Fruit fly (Drosophila melanogaster) whole organism, embryonic: ENCODE results near the gene Prx3.

Experiments used
- Abd-B ChIP-seq: fragments of 200-800 bp; sonication (Bioruptor generic); optimal IDR thresholded peaks from 2 replicates; lab custom pipeline; 2018; ENCODE audit warnings: missing biosample characterization, mild to moderate bottlenecking, missing genetic modification characterization, moderate library complexity
- Blimp-1 ChIP-seq: fragments of 200-800 bp; sonication (Bioruptor generic); optimal IDR thresholded peaks from 3 replicates; lab custom pipeline; 2018; ENCODE audit warnings: missing biosample characterization, missing genetic modification characterization, mild to moderate bottlenecking, moderate library complexity, missing genetic modification reagents
- CG12236 ChIP-seq: fragments of 200-800 bp; sonication (Bioruptor generic); optimal IDR thresholded peaks from 2 replicates; lab custom pipeline; 2016; ENCODE audit warnings: missing biosample characterization, missing genetic modification characterization
- CG1529 ChIP-seq: fragments of 200-800 bp; sonication (Bioruptor generic); optimal IDR thresholded peaks from 3 replicates; lab custom pipeline; 2018; ENCODE audit warnings: missing biosample characterization, missing genetic modification characterization
- CG17385 ChIP-seq: fragments of 200-800 bp; sonication (Bioruptor generic); optimal IDR thresholded peaks from 3 replicates; lab custom pipeline; 2018; ENCODE audit warnings: missing biosample characterization, mild to moderate bottlenecking, missing genetic modification characterization
- CG17912 ChIP-seq: fragments of 200-800 bp; sonication (Bioruptor generic); optimal IDR thresholded peaks from 2 replicates; lab custom pipeline; 2018; ENCODE audit warnings: missing biosample characterization, mild to moderate bottlenecking, missing genetic modification characterization
- CG18476 ChIP-seq: fragments of 200-800 bp; sonication (Bioruptor generic); optimal IDR thresholded peaks from 2 replicates; lab custom pipeline; 2016; ENCODE audit warnings: missing biosample characterization, mild to moderate bottlenecking, missing genetic modification characterization
- CG2678 ChIP-seq: fragments of 200-800 bp; sonication (Bioruptor generic); optimal IDR thresholded peaks from 3 replicates; lab custom pipeline; 2019; ENCODE audit warnings: missing biosample characterization, mild to moderate bottlenecking, missing genetic modification characterization, moderate library complexity
- CG34422 ChIP-seq: fragments of 200-800 bp; sonication (Bioruptor generic); IDR thresholded peaks from 3 replicates; pipeline ENCODE4 v1.3.6; 2022; ENCODE audit warnings: missing biosample characterization, missing genetic modification characterization
- CG3838 ChIP-seq: fragments of 200-800 bp; sonication (Bioruptor generic); optimal IDR thresholded peaks from 3 replicates; lab custom pipeline; 2016; ENCODE audit warnings: missing biosample characterization, missing genetic modification characterization
- CG43689 ChIP-seq: fragments of 200-800 bp; sonication (Bioruptor generic); IDR thresholded peaks from 2 replicates; pipeline ENCODE4 v1.3.6; 2022; ENCODE audit warnings: missing biosample characterization, missing genetic modification characterization
- CG4424 ChIP-seq: fragments of 200-800 bp; sonication (Bioruptor generic); optimal IDR thresholded peaks from 3 replicates; lab custom pipeline; 2016; ENCODE audit warnings: missing biosample characterization, missing genetic modification characterization
- CG6683 ChIP-seq: fragments of 200-800 bp; sonication (Bioruptor generic); optimal IDR thresholded peaks from 2 replicates; lab custom pipeline; 2017; ENCODE audit warnings: missing biosample characterization, mild to moderate bottlenecking, missing genetic modification characterization, missing genetic modification reagents
- CG6765 ChIP-seq: fragments of 200-800 bp; sonication (Bioruptor generic); optimal IDR thresholded peaks from 3 replicates; lab custom pipeline; 2017; ENCODE audit warnings: missing biosample characterization, mild to moderate bottlenecking, missing genetic modification characterization
- CG7839 ChIP-seq: fragments of 200-800 bp; sonication (Bioruptor generic); optimal IDR thresholded peaks from 3 replicates; lab custom pipeline; 2018; ENCODE audit warnings: missing biosample characterization, mild to moderate bottlenecking, missing genetic modification characterization, moderate library complexity
- CG7963 ChIP-seq: fragments of 200-800 bp; sonication (Bioruptor generic); IDR thresholded peaks from 3 replicates; pipeline ENCODE4 v1.3.6; 2022; ENCODE audit warnings: missing biosample characterization, missing genetic modification characterization; ENCODE audit not compliant: partially characterized antibody
- CG9797 ChIP-seq: fragments of 200-800 bp; sonication (Bioruptor generic); optimal IDR thresholded peaks from 3 replicates; lab custom pipeline; 2018; ENCODE audit warnings: missing biosample characterization, mild to moderate bottlenecking, missing genetic modification characterization
- CHES-1-like ChIP-seq: fragments of 200-800 bp; sonication (Bioruptor generic); optimal IDR thresholded peaks from 2 replicates; lab custom pipeline; 2016; ENCODE audit warnings: missing biosample characterization, missing genetic modification characterization
- D ChIP-seq, 2 experiments: fragments of 200-800 bp in 1 of 2; fragments of >200 bp in 1 of 2; sonication (Bioruptor generic) in 1 of 2; optimal IDR thresholded peaks; 2 replicates in 1 of 2; 3 replicates in 1 of 2; lab custom pipeline; 2017; ENCODE audit warnings: mild to moderate bottlenecking in 1 of 2, missing biosample characterization in 1 of 2, missing genetic modification characterization in 1 of 2, missing genetic modification reagents in 1 of 2
- E2f2 ChIP-seq: fragments of 200-800 bp; sonication (Bioruptor generic); IDR thresholded peaks from 2 replicates; pipeline ENCODE4 v1.3.6; 2022; ENCODE audit warnings: missing biosample characterization, missing genetic modification characterization
- Fer3 ChIP-seq: fragments of 200-800 bp; sonication (Bioruptor generic); optimal IDR thresholded peaks from 2 replicates; lab custom pipeline; 2018; ENCODE audit warnings: missing biosample characterization, mild to moderate bottlenecking, missing genetic modification characterization, moderate library complexity
- Gsc ChIP-seq: fragments of 200-800 bp; sonication (Bioruptor generic); IDR thresholded peaks from 2 replicates; pipeline ENCODE4 v1.3.6; 2022; ENCODE audit warnings: missing biosample characterization, missing genetic modification characterization
- Hey ChIP-seq: fragments of 200-800 bp; sonication (Bioruptor generic); optimal IDR thresholded peaks from 3 replicates; lab custom pipeline; 2018; ENCODE audit warnings: missing biosample characterization, mild to moderate bottlenecking, missing genetic modification characterization
- Mad ChIP-seq: fragments of 200-800 bp; sonication (Bioruptor generic); optimal IDR thresholded peaks from 2 replicates; lab custom pipeline; 2016; ENCODE audit warnings: missing biosample characterization, missing genetic modification characterization
- Med ChIP-seq: fragments of 200-800 bp; sonication (Bioruptor generic); peaks from one replicate; lab custom pipeline; 2016; ENCODE audit warnings: missing biosample characterization, missing genetic modification characterization, mild to moderate bottlenecking, inconsistent platforms, moderate library complexity
- Nf-YB ChIP-seq: fragments of 200-800 bp; sonication (Bioruptor generic); optimal IDR thresholded peaks from 3 replicates; lab custom pipeline; 2019; ENCODE audit warnings: missing biosample characterization, mild to moderate bottlenecking, missing genetic modification characterization, moderate library complexity
- Oaz ChIP-seq: fragments of 200-800 bp; sonication (Bioruptor generic); IDR thresholded peaks from 2 replicates; pipeline ENCODE4 v1.3.6; 2022; ENCODE audit warnings: missing biosample characterization, missing genetic modification characterization
- Side ChIP-seq: fragments of 200-800 bp; sonication (Bioruptor generic); optimal IDR thresholded peaks from 2 replicates; lab custom pipeline; 2016; ENCODE audit warnings: missing biosample characterization, missing genetic modification characterization
- Trl ChIP-seq, 3 experiments: fragments of >200 bp in 2 of 3; fragments of 200-800 bp in 1 of 3; sonication (Bioruptor generic) in 1 of 3; optimal IDR thresholded peaks; 2 replicates in 1 of 3; 3 replicates in 2 of 3; lab custom pipeline; 2016 to 2017; ENCODE audit warnings: missing biosample characterization in 1 of 3, missing genetic modification characterization in 1 of 3
- Xbp1 ChIP-seq: fragments of 200-800 bp; sonication (Bioruptor generic); optimal IDR thresholded peaks from 3 replicates; lab custom pipeline; 2016; ENCODE audit warnings: missing biosample characterization, mild to moderate bottlenecking, missing genetic modification characterization
- ac ChIP-seq: fragments of 200-800 bp; sonication (Bioruptor generic); optimal IDR thresholded peaks from 3 replicates; lab custom pipeline; 2017; ENCODE audit warnings: missing biosample characterization, mild to moderate bottlenecking, missing genetic modification characterization
- aop ChIP-seq: fragments of 200-800 bp; sonication (Bioruptor generic); IDR thresholded peaks from 2 replicates; pipeline ENCODE4 v1.3.6; 2022; ENCODE audit warnings: missing biosample characterization, missing genetic modification characterization
- cg ChIP-seq: fragments of 200-800 bp; sonication (Bioruptor generic); optimal IDR thresholded peaks from 3 replicates; lab custom pipeline; 2019; ENCODE audit warnings: missing biosample characterization, mild to moderate bottlenecking, missing genetic modification characterization, moderate library complexity
- danr ChIP-seq: fragments of 200-800 bp; sonication (Bioruptor generic); IDR thresholded peaks from 2 replicates; pipeline ENCODE4 v1.3.6; 2022; ENCODE audit warnings: missing biosample characterization, missing genetic modification characterization
- dm ChIP-seq: fragments of 200-800 bp; sonication (Bioruptor generic); optimal IDR thresholded peaks from 3 replicates; lab custom pipeline; 2016; ENCODE audit warnings: missing biosample characterization, missing genetic modification characterization
- esg ChIP-seq: fragments of 200-800 bp; sonication (Bioruptor generic); conservative IDR thresholded peaks from 2 replicates; pipeline ENCODE4 v1.3.6; 2022; ENCODE audit warnings: missing biosample characterization, missing genetic modification characterization
- gem ChIP-seq: fragments of 200-800 bp; sonication (Bioruptor generic); optimal IDR thresholded peaks from 2 replicates; lab custom pipeline; 2019; ENCODE audit warnings: missing biosample characterization, mild to moderate bottlenecking, missing genetic modification characterization, moderate library complexity
- gsb ChIP-seq: fragments of 200-800 bp; sonication (Bioruptor generic); IDR thresholded peaks from 2 replicates; pipeline ENCODE4 v1.3.6; 2022; ENCODE audit warnings: missing biosample characterization, missing genetic modification characterization
- hth ChIP-seq: fragments of >200 bp; optimal IDR thresholded peaks from 2 replicates; lab custom pipeline; 2017; ENCODE audit warnings: inconsistent platforms
- jigr1 ChIP-seq: fragments of 200-800 bp; sonication (Bioruptor generic); IDR thresholded peaks from 3 replicates; pipeline ENCODE4 v1.3.6; 2022; ENCODE audit warnings: missing biosample characterization, missing genetic modification characterization
- lab ChIP-seq: fragments of 200-800 bp; sonication (Bioruptor generic); optimal IDR thresholded peaks from 3 replicates; lab custom pipeline; 2017; ENCODE audit warnings: missing biosample characterization, missing genetic modification characterization, mild to moderate bottlenecking, moderate library complexity, missing genetic modification reagents
- lilli ChIP-seq: fragments of 200-800 bp; sonication (Bioruptor generic); optimal IDR thresholded peaks from 3 replicates; lab custom pipeline; 2016; ENCODE audit warnings: missing biosample characterization, missing genetic modification characterization
- lola ChIP-seq, 3 experiments: fragments of >200 bp in 2 of 3; fragments of 200-800 bp in 1 of 3; sonication (Bioruptor generic) in 1 of 3; optimal IDR thresholded peaks; 2 replicates each; lab custom pipeline; 2017 to 2019; ENCODE audit warnings: missing biosample characterization in 3 of 3, missing genetic modification characterization in 3 of 3, mild to moderate bottlenecking in 1 of 3, moderate library complexity in 1 of 3
- nerfin-1 ChIP-seq: fragments of 200-800 bp; sonication (Bioruptor generic); optimal IDR thresholded peaks from 3 replicates; lab custom pipeline; 2019; ENCODE audit warnings: missing biosample characterization, mild to moderate bottlenecking, missing genetic modification characterization, moderate library complexity
- pita ChIP-seq: fragments of 200-800 bp; sonication (Bioruptor generic); optimal IDR thresholded peaks from 2 replicates; lab custom pipeline; 2017; ENCODE audit warnings: missing biosample characterization, mild to moderate bottlenecking, missing genetic modification characterization
- row ChIP-seq: fragments of 200-800 bp; sonication (Bioruptor generic); IDR thresholded peaks from 3 replicates; pipeline ENCODE4 v1.3.6; 2022; ENCODE audit warnings: missing biosample characterization, missing genetic modification characterization
- run ChIP-seq: fragments of 200-800 bp; sonication (Bioruptor generic); optimal IDR thresholded peaks from 3 replicates; lab custom pipeline; 2018; ENCODE audit warnings: missing biosample characterization, mild to moderate bottlenecking, missing genetic modification characterization
- stc ChIP-seq: fragments of 200-800 bp; sonication (Bioruptor generic); IDR thresholded peaks from 2 replicates; pipeline ENCODE4 v1.3.6; 2022; ENCODE audit warnings: missing biosample characterization, missing genetic modification characterization

Prx3 gene

DNA sequence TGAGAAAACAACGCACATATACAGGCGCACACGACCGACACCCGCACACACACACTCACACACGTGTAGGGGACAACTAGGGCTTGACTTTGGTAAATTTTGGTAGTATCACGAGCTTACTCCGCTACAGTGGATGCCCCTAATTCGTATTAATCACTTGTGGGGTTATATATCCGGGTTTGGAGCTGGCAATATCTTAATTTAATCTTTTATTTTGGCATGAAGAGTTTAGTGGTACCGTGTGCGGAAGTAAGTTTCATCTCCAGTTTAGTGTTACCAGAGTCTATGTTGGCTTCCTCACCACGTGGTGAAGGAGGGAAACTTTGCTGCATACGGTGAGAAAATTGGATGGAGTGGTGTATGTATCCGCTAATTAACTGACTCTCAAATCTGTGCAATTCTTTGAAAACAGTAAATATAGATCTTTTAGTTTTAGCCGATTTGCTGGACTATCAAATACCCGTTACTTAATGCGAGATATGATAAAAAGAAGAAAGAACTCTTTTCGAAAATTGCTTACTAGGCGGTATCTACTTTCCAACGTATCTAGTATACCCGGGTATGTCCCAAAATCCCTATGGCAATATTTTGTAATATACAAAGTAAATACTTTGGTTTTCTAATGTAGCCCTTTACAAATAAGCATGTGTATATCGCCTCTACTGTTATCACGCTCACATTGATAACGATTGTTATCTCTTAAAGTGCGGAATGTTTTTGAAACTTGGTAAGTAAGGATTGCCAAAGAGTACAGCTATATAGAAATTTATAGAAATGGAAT, 11.8 kb downstream of the Prx3 start, which contains the start of the genes CG5823 and P5cr-2 (continued):
- no peak for TF ChIP-seq aop (GFP tag; lab: Robert Waterston, UW)
- no peak for TF ChIP-seq gsb (GFP tag; lab: Robert Waterston, UW)
- no peak for TF ChIP-seq CG6683 (GFP tag; lab: Kevin White, UChicago)
- peak; percentile 4 for TF ChIP-seq Mad
- TF ChIP-seq jigr1 (GFP tag; lab: Robert Waterston, UW) = no peak
- 0 out of 2 replicates have a peak, but pooled peaks have one; percentile 7 for TF ChIP-seq Oaz (GFP tag; lab: Robert Waterston, UW)
- peak; percentile 50 for TF ChIP-seq lab (GFP tag; lab: Kevin White, UChicago)
- TF ChIP-seq lilli (GFP tag; lab: Kevin White, UChicago) = peak; percentile 59
- TF ChIP-seq CHES-1-like (GFP tag; lab: Kevin White, UChicago) = peak; percentile 73
- peak; percentile 67 for TF ChIP-seq CG1529 (GFP tag; lab: Kevin White, UChicago)
- peak in 1 of 3 experiments; percentile 38 for TF ChIP-seq lola (GFP tag; optimal IDR thresholded peaks at IDR 0.05; lab: Kevin White, UChicago)
- TF ChIP-seq CG7963 (GFP tag; lab: Robert Waterston, UW) = no peak
- peak; percentile 27 for TF ChIP-seq CG2678
- no peak for TF ChIP-seq CG18476 (GFP tag; lab: Kevin White, UChicago)
- peak; percentile 31 for TF ChIP-seq Side (GFP tag; lab: Kevin White, UChicago)
- TF ChIP-seq nerfin-1 (tag; lab: Kevin White, UChicago) = peak; percentile 6
- TF ChIP-seq Gsc (GFP tag; lab: Robert Waterston, UW) = no peak
- TF ChIP-seq CG43689 (GFP tag; lab: Robert Waterston, UW) = 0 out of 2 replicates have a peak, but pooled peaks have one; percentile 31
- TF ChIP-seq E2f2 (GFP tag; lab: Robert Waterston, UW) = peak; percentile 80
- peak; percentile 69 for TF ChIP-seq dm (GFP tag; lab: Kevin White, UChicago)
- peak; percentile 33 for TF ChIP-seq Xbp1 (GFP tag; lab: Kevin White, UChicago)
- peak; percentile 96 for TF ChIP-seq pita (GFP tag; lab: Kevin White, UChicago)
- peak; percentile 77 for TF ChIP-seq CG17912 (GFP tag; lab: Kevin White, UChicago)
- no peak for TF ChIP-seq CG4424
- 0 out of 2 replicates have a peak, but pooled peaks have one; percentile 18 for TF ChIP-seq stc (GFP tag; lab: Robert Waterston, UW)
- no peak for TF ChIP-seq D (optimal IDR thresholded peaks at IDR 0.05; lab: Kevin White, UChicago)
- TF ChIP-seq D (GFP tag; optimal IDR thresholded peaks at IDR 0.05; lab: Kevin White, UChicago) = peak; percentile 33
- TF ChIP-seq Nf-YB = no peak
- peak; percentile 75 for TF ChIP-seq CG12236
- TF ChIP-seq Blimp-1 (GFP tag; lab: Kevin White, UChicago) = peak; percentile 2
- peak in 1 of 2 experiments; percentile 10 for TF ChIP-seq Trl (optimal IDR thresholded peaks at IDR 0.05; lab: Kevin White, UChicago)
- TF ChIP-seq Trl (GFP tag; optimal IDR thresholded peaks at IDR 0.05; lab: Kevin White, UChicago) = peak; percentile 9
- peak; percentile 9; the same call in 1 of the 3 replicates for TF ChIP-seq row (GFP tag; lab: Robert Waterston, UW)
- TF ChIP-seq CG3838 (GFP tag; lab: Kevin White, UChicago) = peak; percentile 69
- no peak for TF ChIP-seq ac (GFP tag; lab: Kevin White, UChicago)
- no peak for TF ChIP-seq esg (GFP tag; lab: Robert Waterston, UW)
- no peak for TF ChIP-seq danr (GFP tag; lab: Robert Waterston, UW)
- TF ChIP-seq cg (GFP tag; lab: Kevin White, UChicago) = peak; percentile 92
- peak; percentile 72 for TF ChIP-seq Med (GFP tag; lab: Kevin White, UChicago)
- no peak for TF ChIP-seq hth
- TF ChIP-seq Hey (tag; lab: Kevin White, UChicago) = peak; percentile 56
- TF ChIP-seq gem (tag; lab: Kevin White, UChicago) = peak; percentile 11
- TF ChIP-seq CG9797 (GFP tag; lab: Kevin White, UChicago) = peak; percentile 85
- TF ChIP-seq CG17385 (GFP tag; lab: Kevin White, UChicago) = peak; percentile 53
- no peak for TF ChIP-seq CG7839 (tag; lab: Kevin White, UChicago)
- TF ChIP-seq CG34422 (GFP tag; lab: Robert Waterston, UW) = peak; percentile 58
- peak; percentile 9 for TF ChIP-seq CG6765
- TF ChIP-seq run = no peak
- no peak for TF ChIP-seq Fer3 (tag; lab: Kevin White, UChicago)
- TF ChIP-seq Abd-B (GFP tag; lab: Kevin White, UChicago) = no peak
